Worm (Caenorhabditis elegans) whole organism, young adult: ENCODE measurements around the gene F13E9.16.

Experiments
- B0019.2 ChIP-seq: fragments of 200-800 bp; sonication (Bioruptor generic); conservative IDR thresholded peaks from 2 replicates; pipeline ENCODE4 v1.3.6; 2022; ENCODE audit warnings: missing genetic modification reagents, missing genetic modification characterization, missing compliant biosample characterization
- F37B4.10 ChIP-seq: fragments of 200-800 bp; sonication (Bioruptor generic); IDR thresholded peaks from 2 replicates; pipeline ENCODE4 v1.3.6; 2022; ENCODE audit warnings: missing genetic modification characterization, missing compliant biosample characterization
- F39B2.1 ChIP-seq: fragments of 200-800 bp; sonication (Bioruptor generic); IDR thresholded peaks from 2 replicates; pipeline ENCODE4 v1.3.6; 2022; ENCODE audit warnings: missing genetic modification reagents, missing genetic modification characterization, missing compliant biosample characterization
- K12H6.12 ChIP-seq: fragments of 200-800 bp; sonication (Bioruptor generic); optimal IDR thresholded peaks from 2 replicates; lab custom pipeline; 2018; ENCODE audit warnings: mild to moderate bottlenecking, missing genetic modification characterization, missing compliant biosample characterization
- T07F8.4 ChIP-seq: sonication (generic microtip); optimal IDR thresholded peaks from 2 replicates; lab custom pipeline; 2016; ENCODE audit warnings: mild to moderate bottlenecking, missing genetic modification characterization, moderate library complexity, missing compliant biosample characterization
- Y56A3A.18 ChIP-seq: fragments of 200-800 bp; sonication (Bioruptor generic); IDR thresholded peaks from 2 replicates; pipeline ENCODE4 v1.3.6; 2022; ENCODE audit warnings: missing genetic modification reagents, missing genetic modification characterization, missing compliant biosample characterization
- akir-1 ChIP-seq: fragments of 200-800 bp; sonication (Bioruptor generic); optimal IDR thresholded peaks from 2 replicates; lab custom pipeline; 2018; ENCODE audit warnings: mild to moderate bottlenecking, missing genetic modification characterization, moderate library complexity, missing compliant biosample characterization
- attf-3 ChIP-seq: fragments of 200-800 bp; sonication (Bioruptor generic); conservative IDR thresholded peaks from 2 replicates; pipeline ENCODE4 v1.3.6; 2022; ENCODE audit warnings: missing genetic modification reagents, missing genetic modification characterization, missing compliant biosample characterization
- attf-6 ChIP-seq: fragments of 200-800 bp; sonication (Bioruptor generic); IDR thresholded peaks from 2 replicates; pipeline ENCODE4 v1.3.6; 2022; ENCODE audit warnings: missing genetic modification reagents, missing genetic modification characterization, missing compliant biosample characterization
- ccch-3 ChIP-seq: fragments of 200-800 bp; sonication (Bioruptor generic); optimal IDR thresholded peaks from 2 replicates; lab custom pipeline; 2018; ENCODE audit warnings: mild to moderate bottlenecking, missing genetic modification characterization, missing compliant biosample characterization
- cebp-1 ChIP-seq, 2 experiments: fragments of 200-800 bp in 1 of 2; sonication (Bioruptor generic) in 1 of 2; sonication (generic microtip) in 1 of 2; IDR thresholded peaks in 1 of 2; optimal IDR thresholded peaks in 1 of 2; 2 replicates each; pipeline versions ENCODE4 v1.3.6 to Lab custom; 2017 to 2022; ENCODE audit warnings: missing compliant biosample characterization in 2 of 2, missing genetic modification characterization in 2 of 2, mild to moderate bottlenecking in 1 of 2, missing genetic modification reagents in 1 of 2, moderate library complexity in 1 of 2
- dox-1 ChIP-seq: fragments of 200-800 bp; sonication (Bioruptor generic); IDR thresholded peaks from 2 replicates; pipeline ENCODE4 v1.3.6; 2022; ENCODE audit warnings: missing genetic modification reagents, missing genetic modification characterization, missing compliant biosample characterization
- ets-4 ChIP-seq: fragments of 200-800 bp; sonication (Bioruptor generic); optimal IDR thresholded peaks from 2 replicates; lab custom pipeline; 2018; ENCODE audit warnings: mild to moderate bottlenecking, missing genetic modification characterization, missing compliant biosample characterization
- fkh-3 ChIP-seq: sonication (generic microtip); optimal IDR thresholded peaks from 2 replicates; lab custom pipeline; 2016; ENCODE audit warnings: mild to moderate bottlenecking, missing genetic modification characterization, missing compliant biosample characterization
- him-1 ChIP-seq: sonication (generic microtip); optimal IDR thresholded peaks from 2 replicates; lab custom pipeline; 2016; ENCODE audit warnings: missing genotype, missing genetic modification reagents, missing genetic modification characterization, missing compliant biosample characterization
- hsf-1 ChIP-seq: fragments of 200-800 bp; sonication (Bioruptor generic); IDR thresholded peaks from 2 replicates; pipeline ENCODE4 v1.3.6; 2022; ENCODE audit warnings: missing genetic modification reagents, missing genetic modification characterization, missing compliant biosample characterization
- let-607 ChIP-seq, 2 experiments: fragments of 200-800 bp in 1 of 2; sonication (Bioruptor generic) in 1 of 2; sonication (generic microtip) in 1 of 2; optimal IDR thresholded peaks; 2 replicates each; lab custom pipeline; 2016 to 2018; ENCODE audit warnings: mild to moderate bottlenecking in 2 of 2, missing compliant biosample characterization in 2 of 2, missing genetic modification characterization in 2 of 2, moderate library complexity in 2 of 2, missing genotype in 1 of 2
- lin-40 ChIP-seq: sonication (generic microtip); optimal IDR thresholded peaks from 2 replicates; lab custom pipeline; 2016; ENCODE audit warnings: missing genetic modification characterization, mild to moderate bottlenecking, missing compliant biosample characterization, missing genotype, missing genetic modification reagents
- lin-54 ChIP-seq: fragments of 200-800 bp; sonication (Bioruptor generic); optimal IDR thresholded peaks from 2 replicates; lab custom pipeline; 2018; ENCODE audit warnings: mild to moderate bottlenecking, missing genetic modification characterization, missing compliant biosample characterization
- lir-1 ChIP-seq: fragments of 200-800 bp; sonication (Bioruptor generic); conservative IDR thresholded peaks from 2 replicates; pipeline ENCODE4 v1.3.6; 2022; ENCODE audit warnings: missing genetic modification reagents, missing genetic modification characterization, missing compliant biosample characterization
- lsl-1 ChIP-seq: fragments of 200-800 bp; sonication (Bioruptor generic); optimal IDR thresholded peaks from 2 replicates; lab custom pipeline; 2018; ENCODE audit warnings: mild to moderate bottlenecking, missing genetic modification characterization, moderate library complexity, missing compliant biosample characterization
- madf-3 ChIP-seq: fragments of 200-800 bp; sonication (Bioruptor generic); IDR thresholded peaks from 2 replicates; pipeline ENCODE4 v1.3.6; 2022; ENCODE audit warnings: missing genetic modification reagents, missing genetic modification characterization, missing compliant biosample characterization
- madf-6 ChIP-seq: fragments of 200-800 bp; sonication (Bioruptor generic); IDR thresholded peaks from 2 replicates; pipeline ENCODE4 v1.3.6; 2022; ENCODE audit warnings: missing genetic modification reagents, missing genetic modification characterization, missing compliant biosample characterization
- madf-8 ChIP-seq: fragments of 200-800 bp; sonication (Bioruptor generic); conservative IDR thresholded peaks from 2 replicates; pipeline ENCODE4 v1.3.6; 2022; ENCODE audit warnings: missing genetic modification reagents, missing genetic modification characterization, missing compliant biosample characterization
- mel-28 ChIP-seq: sonication (generic microtip); optimal IDR thresholded peaks from 2 replicates; lab custom pipeline; 2016; ENCODE audit warnings: borderline replicate concordance, mild to moderate bottlenecking, missing genetic modification characterization, missing compliant biosample characterization
- mxl-1 ChIP-seq: sonication (generic microtip); optimal IDR thresholded peaks from 2 replicates; lab custom pipeline; 2016; ENCODE audit warnings: missing genetic modification characterization, missing compliant biosample characterization
- nhr-27 ChIP-seq: fragments of 200-800 bp; sonication (Bioruptor generic); optimal IDR thresholded peaks from 2 replicates; lab custom pipeline; 2018; ENCODE audit warnings: mild to moderate bottlenecking, missing genetic modification characterization, moderate library complexity, missing compliant biosample characterization
- rcor-1 ChIP-seq: fragments of 200-800 bp; sonication (Bioruptor generic); IDR thresholded peaks from 2 replicates; pipeline ENCODE4 v1.3.6; 2022; ENCODE audit warnings: missing genetic modification reagents, missing genetic modification characterization, missing compliant biosample characterization
- rec-8 ChIP-seq, 2 experiments: sonication (generic microtip); optimal IDR thresholded peaks; 2 replicates each; lab custom pipeline; 2016; ENCODE audit warnings: mild to moderate bottlenecking in 2 of 2, missing genetic modification characterization in 2 of 2, missing genetic modification reagents in 2 of 2, missing genotype in 2 of 2, missing biosample characterization in 1 of 2, missing compliant biosample characterization in 1 of 2, moderate library complexity in 1 of 2
- sptf-2 ChIP-seq: fragments of 200-800 bp; sonication (Bioruptor generic); optimal IDR thresholded peaks from 2 replicates; lab custom pipeline; 2018; ENCODE audit warnings: mild to moderate bottlenecking, missing genetic modification characterization, missing compliant biosample characterization
- tlf-1 ChIP-seq: fragments of 200-800 bp; sonication (Bioruptor generic); optimal IDR thresholded peaks from 2 replicates; lab custom pipeline; 2018; ENCODE audit warnings: mild to moderate bottlenecking, missing genetic modification characterization, missing compliant biosample characterization
- xnd-1 ChIP-seq: sonication (generic microtip); optimal IDR thresholded peaks from 2 replicates; lab custom pipeline; 2016; ENCODE audit warnings: missing genotype, missing genetic modification reagents, missing genetic modification characterization, missing compliant biosample characterization
- zfh-2 ChIP-seq: fragments of 200-800 bp; sonication (Bioruptor generic); conservative IDR thresholded peaks from 2 replicates; pipeline ENCODE4 v1.3.6; 2022; ENCODE audit warnings: missing genetic modification reagents, missing genetic modification characterization, missing compliant biosample characterization
- ztf-22 ChIP-seq: fragments of 200-800 bp; sonication (Bioruptor generic); optimal IDR thresholded peaks from 2 replicates; lab custom pipeline; 2018; ENCODE audit warnings: mild to moderate bottlenecking, missing genetic modification characterization, moderate library complexity, missing compliant biosample characterization
- ztf-26 ChIP-seq: sonication (generic microtip); optimal IDR thresholded peaks from 2 replicates; lab custom pipeline; 2017; ENCODE audit warnings: missing genetic modification characterization, missing compliant biosample characterization

The F13E9.16 gene

DNA sequence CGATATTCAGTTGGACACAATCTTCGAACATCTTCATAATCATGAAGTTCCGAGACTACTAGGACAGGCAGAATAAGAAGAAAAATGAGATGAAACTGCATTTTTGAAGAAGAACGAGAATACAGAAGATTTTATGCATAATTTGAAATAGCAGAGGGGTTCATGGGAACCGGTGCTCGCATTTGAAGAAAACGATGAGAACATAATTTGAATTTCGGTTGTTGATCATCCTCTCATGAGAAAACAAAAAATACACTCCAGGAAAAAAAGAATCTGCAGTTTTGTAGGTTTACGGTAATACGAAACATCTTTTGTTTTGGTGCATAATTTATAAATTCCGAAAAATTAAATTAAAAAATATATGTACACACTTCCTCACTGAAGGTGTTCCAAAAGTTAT lies 1.3 kb downstream of the F13E9.16 start, which contains the start of gene srlf-11:
Gene srlf-11 (minus strand): TSS at position 101 of the 400 bp plus-strand sequence.
- no peak for TF ChIP-seq sptf-2 (GFP tag; lab: Kevin White, UChicago)
- no peak for TF ChIP-seq mxl-1
- no peak for TF ChIP-seq fkh-3
- TF ChIP-seq lsl-1 (GFP tag; lab: Kevin White, UChicago), result no peak
- TF ChIP-seq mel-28 (tag; lab: Kevin White, UChicago), result no peak

DNA sequence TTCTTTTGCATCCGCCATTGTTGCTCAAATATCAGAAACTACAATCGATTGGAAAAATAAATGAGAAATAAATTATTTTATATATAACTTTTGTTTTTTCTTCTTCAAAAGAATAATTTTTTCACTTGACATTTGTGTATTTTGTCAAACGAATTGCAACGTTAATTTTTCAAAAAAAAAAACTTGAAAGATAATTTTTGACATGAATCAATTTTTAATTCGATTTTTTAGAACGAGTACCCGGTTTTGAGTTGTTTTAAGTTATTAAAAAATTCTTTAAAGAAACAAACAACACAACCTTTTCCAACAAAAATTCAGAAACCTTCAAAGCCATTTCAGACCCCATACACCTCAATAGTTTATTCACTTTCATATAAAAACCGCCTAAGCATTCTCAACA lies 2.9 kb downstream of the F13E9.16 start, which contains the start of gene F13E9.5:
Gene F13E9.5 (minus strand): TSS at position 101 of the 400 bp plus-strand sequence.
- TF ChIP-seq dox-1 (GFP tag; lab: Robert Waterston, UW) (no peak), madf-8 (GFP tag; lab: Robert Waterston, UW) (no peak), xnd-1 (tag; lab: Kevin White, UChicago) (no peak), akir-1 (GFP tag; lab: Kevin White, UChicago) (no peak)

DNA sequence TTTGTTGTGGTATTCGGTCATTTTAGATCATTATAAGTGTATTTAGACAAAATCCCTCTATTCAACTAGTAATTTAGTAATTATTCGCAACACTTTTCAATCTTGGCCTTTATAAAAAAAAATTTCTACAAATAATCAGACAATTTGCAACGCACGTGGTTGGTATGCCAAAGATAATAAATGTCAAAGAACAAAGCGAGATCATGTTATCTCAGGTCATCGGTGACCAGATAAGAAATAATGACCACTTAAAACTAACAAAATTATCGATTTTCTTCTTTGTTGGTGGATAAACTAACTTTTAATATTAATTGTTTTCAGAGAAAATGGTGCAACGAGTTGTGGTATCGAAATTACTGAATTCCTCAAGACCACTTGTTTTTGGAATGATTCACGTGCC lies 6.0 kb downstream of the F13E9.16 start, which contains the start of gene F13E9.13:
Gene F13E9.13 (plus strand): TSS at position 317 of the 400 bp plus-strand sequence.
- TF ChIP-seq lin-54 (GFP tag; lab: Kevin White, UChicago) (no peak), akir-1 (GFP tag; lab: Kevin White, UChicago) (no peak), B0019.2 (no peak), rec-8 (tag; optimal IDR thresholded peaks at IDR 0.05; lab: Kevin White, UChicago) (no peak), hsf-1 (no peak)

DNA sequence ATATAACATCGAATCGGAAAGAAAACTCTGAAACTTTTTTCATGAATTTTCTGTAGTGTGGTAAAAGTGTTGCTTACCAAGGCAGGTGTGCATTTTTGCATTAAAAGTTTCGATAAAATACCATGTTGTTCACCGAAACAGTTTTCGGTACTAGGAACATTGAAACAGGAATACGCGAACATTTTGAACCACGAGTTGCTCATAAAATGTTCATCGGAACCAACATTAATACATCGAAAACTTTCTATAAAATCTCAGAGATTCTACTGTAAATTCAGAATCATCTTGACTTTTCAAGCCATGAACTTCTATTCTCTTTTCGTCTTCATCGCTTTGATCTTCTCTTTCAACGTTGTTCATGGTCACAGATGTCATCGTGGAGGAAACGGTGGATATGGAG lies 6.9 kb downstream of the F13E9.16 start, which contains the start of gene fipr-15:
Gene fipr-15 (plus strand): TSS at position 301 of the 400 bp plus-strand sequence.
- TF ChIP-seq attf-6 (GFP tag; lab: Robert Waterston, UW), result no peak
- TF ChIP-seq ztf-26 (tag; lab: Kevin White, UChicago), result no peak
- no peak for TF ChIP-seq madf-6 (GFP tag; lab: Robert Waterston, UW)
- TF ChIP-seq him-1 (tag; lab: Kevin White, UChicago), result no peak
- no peak for TF ChIP-seq ccch-3 (GFP tag; lab: Kevin White, UChicago)
- TF ChIP-seq let-607 (tag; optimal IDR thresholded peaks at IDR 0.05; lab: Kevin White, UChicago), result no peak
- TF ChIP-seq lin-40 (tag; lab: Kevin White, UChicago), result no peak
- TF ChIP-seq sptf-2 (GFP tag; lab: Kevin White, UChicago), result no peak
- TF ChIP-seq dox-1 (GFP tag; lab: Robert Waterston, UW), result no peak
- TF ChIP-seq attf-3 (GFP tag; lab: Robert Waterston, UW), result no peak
- TF ChIP-seq rcor-1 (GFP tag; lab: Robert Waterston, UW), result no peak
- no peak for TF ChIP-seq akir-1 (GFP tag; lab: Kevin White, UChicago)
- TF ChIP-seq lir-1 (GFP tag; lab: Robert Waterston, UW), result no peak

DNA sequence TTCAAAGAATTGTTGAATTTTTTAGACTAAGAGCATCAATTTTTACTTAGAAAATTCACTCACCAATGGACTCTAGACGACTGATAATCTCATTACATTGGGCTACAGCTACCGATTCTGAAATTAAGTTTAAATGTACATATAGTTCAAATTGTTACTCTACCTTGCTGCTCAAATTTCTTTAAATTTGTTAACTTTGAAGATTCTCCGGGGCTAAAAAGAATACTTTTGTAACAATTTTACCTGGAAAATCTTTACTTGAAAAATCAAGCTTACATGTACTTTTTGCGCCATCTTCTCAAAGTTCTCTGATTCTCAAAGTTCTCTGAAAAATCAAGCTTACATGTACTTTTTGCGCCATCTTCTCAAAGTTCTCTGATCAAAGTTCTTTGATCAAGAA lies 7.6 kb downstream of the F13E9.16 start, which contains the start of gene sdz-13:
Gene sdz-13 (minus strand): TSS at position 101 of the 400 bp plus-strand sequence.
- TF ChIP-seq F39B2.1 (GFP tag; lab: Robert Waterston, UW) (no peak), ets-4 (GFP tag; lab: Kevin White, UChicago) (no peak), tlf-1 (no peak), B0019.2 (no peak), zfh-2 (GFP tag; lab: Robert Waterston, UW) (no peak), let-607 (tag; optimal IDR thresholded peaks at IDR 0.05; lab: Kevin White, UChicago) (no peak), T07F8.4 (tag; lab: Kevin White, UChicago) (no peak), madf-3 (GFP tag; lab: Robert Waterston, UW) (no peak), F37B4.10 (GFP tag; lab: Robert Waterston, UW) (no peak), ztf-22 (no peak), Y56A3A.18 (GFP tag; lab: Robert Waterston, UW) (no peak), nhr-27 (tag; lab: Kevin White, UChicago) (no peak), cebp-1 (GFP tag; IDR thresholded peaks at IDR 0.05; lab: Robert Waterston, UW) (no peak), cebp-1 (tag; optimal IDR thresholded peaks at IDR 0.05; lab: Kevin White, UChicago) (no peak), K12H6.12 (no peak), ztf-26 (tag; lab: Kevin White, UChicago) (no peak)
- TF ChIP-seq, all 124 proteins: peak for 0
